Worm (Caenorhabditis elegans) whole organism, young adult: Measurements from ENCODE around the gene T26C11.4.

Experiments
- T07F8.4 ChIP-seq: sonication (generic microtip); optimal IDR thresholded peaks from 2 replicates; lab custom pipeline; 2016; ENCODE audit warnings: mild to moderate bottlenecking, missing genetic modification characterization, moderate library complexity, missing compliant biosample characterization
- akir-1 ChIP-seq: fragments of 200-800 bp; sonication (Bioruptor generic); optimal IDR thresholded peaks from 2 replicates; lab custom pipeline; 2018; ENCODE audit warnings: mild to moderate bottlenecking, missing genetic modification characterization, moderate library complexity, missing compliant biosample characterization
- mes-4 ChIP-seq: sonication (generic microtip); optimal IDR thresholded peaks from 2 replicates; lab custom pipeline; 2016; ENCODE audit warnings: missing genotype, missing genetic modification characterization, missing compliant biosample characterization
- unc-130 ChIP-seq: sonication (generic microtip); optimal IDR thresholded peaks from 2 replicates; lab custom pipeline; 2016; ENCODE audit warnings: missing genetic modification reagents, missing genetic modification characterization, missing compliant biosample characterization
- unc-62 ChIP-seq: fragments of 150-350 bp; optimal IDR thresholded peaks from 2 replicates; lab custom pipeline; 2014; ENCODE audit warnings: missing biosample characterization, missing genetic modification reagents, missing genetic modification characterization

- TF ChIP-seq mes-4 (tag; lab: Kevin White, UChicago) (no peak), unc-62 (GFP tag; lab: Kevin White, UChicago) (no peak), unc-130 (no peak), akir-1 (GFP tag; lab: Kevin White, UChicago) (no peak), T07F8.4 (tag; lab: Kevin White, UChicago) (no peak)
Measured at ce11 chrX:1888445-1889035, 43.2 kb upstream of the T26C11.4 start.
